Worm (Caenorhabditis elegans): ENCODE data around the gene str-32.

str-32 gene

ce11 chrV:4842544-4842943, 38.7 kb downstream of the str-32 start, which contains the start of the genes cwp-2 and cwp-3:
Gene cwp-2, minus strand, starts transcription at chrV:4842644.
Gene cwp-3, plus strand, starts transcription at chrV:4842836.
- TF ChIP-seq zfp-3 (GFP tag; conservative IDR thresholded peaks at IDR 0.05): no peak
- no peak for TF ChIP-seq lim-7 (GFP tag; IDR thresholded peaks at IDR 0.05)
- no peak for TF ChIP-seq dpl-1 (GFP tag; optimal IDR thresholded peaks at IDR 0.05)
- no peak for TF ChIP-seq daf-12 (tag; optimal IDR thresholded peaks at IDR 0.05)
- TF ChIP-seq mep-1 (tag; optimal IDR thresholded peaks at IDR 0.05): no peak
- no peak for TF ChIP-seq F37D6.2 (tag; optimal IDR thresholded peaks at IDR 0.05)
- no peak for TF ChIP-seq spr-3 (GFP tag; optimal IDR thresholded peaks at IDR 0.05)
- no peak for TF ChIP-seq skn-1 (tag; optimal IDR thresholded peaks at IDR 0.05)
- TF ChIP-seq ceh-82 (tag; optimal IDR thresholded peaks at IDR 0.05): no peak
- no peak for TF ChIP-seq ces-1 (GFP tag; optimal IDR thresholded peaks at IDR 0.05)
- no peak for TF ChIP-seq ceh-28 (tag; optimal IDR thresholded peaks at IDR 0.05)
- no peak for TF ChIP-seq sdz-12 (GFP tag; optimal IDR thresholded peaks at IDR 0.05)
- TF ChIP-seq nhr-6 (tag; optimal IDR thresholded peaks at IDR 0.05): no peak
- TF ChIP-seq D1046.2 (GFP tag; IDR thresholded peaks at IDR 0.05): no peak
- TF ChIP-seq lin-29 (GFP tag; IDR thresholded peaks at IDR 0.05): no peak
- TF ChIP-seq hmg-1.1 (GFP tag; IDR thresholded peaks at IDR 0.05): no peak
- no peak for TF ChIP-seq dmd-9 (GFP tag; IDR thresholded peaks at IDR 0.05)
- TF ChIP-seq R02D3.7 (tag; optimal IDR thresholded peaks at IDR 0.05): no peak
- no peak for TF ChIP-seq mxl-3 (GFP tag; optimal IDR thresholded peaks at IDR 0.05)

ce11 chrV:4841179-4841578, 40.1 kb downstream of the str-32 start, which contains the start of gene cwp-1:
Gene cwp-1, minus strand, starts transcription at chrV:4841279.
- TF ChIP-seq ZK546.5 (tag; optimal IDR thresholded peaks at IDR 0.05) (no peak), ces-1 (GFP tag; optimal IDR thresholded peaks at IDR 0.05) (no peak), ctbp-1 (GFP tag; IDR thresholded peaks at IDR 0.05) (no peak), mdl-1 (tag; optimal IDR thresholded peaks at IDR 0.05) (no peak), R02D3.7 (tag; optimal IDR thresholded peaks at IDR 0.05) (no peak), ZK337.2 (GFP tag; IDR thresholded peaks at IDR 0.05) (no peak), F37D6.2 (tag; optimal IDR thresholded peaks at IDR 0.05) (no peak), hmg-1.1 (GFP tag; IDR thresholded peaks at IDR 0.05) (no peak), nhr-48 (tag; optimal IDR thresholded peaks at IDR 0.05) (no peak), fos-1 (tag; optimal IDR thresholded peaks at IDR 0.05) (no peak), dpl-1 (GFP tag; optimal IDR thresholded peaks at IDR 0.05) (no peak), nhr-77 (tag; optimal IDR thresholded peaks at IDR 0.05) (no peak)

ce11 chrV:4839913-4840312, 41.4 kb downstream of the str-32 start, which contains the start of gene nas-9:
Gene nas-9, minus strand, starts transcription at chrV:4840013.
- TF ChIP-seq lin-13 (GFP tag; optimal IDR thresholded peaks at IDR 0.05) (no peak), dpl-1 (GFP tag; optimal IDR thresholded peaks at IDR 0.05) (no peak), dve-1 (tag; optimal IDR thresholded peaks at IDR 0.05; ENCODE audit: insufficient read depth) (no peak), ztf-7 (tag; optimal IDR thresholded peaks at IDR 0.05) (no peak), Y75B8A.6 (GFP tag; IDR thresholded peaks at IDR 0.05) (no peak), fos-1 (tag; optimal IDR thresholded peaks at IDR 0.05) (no peak), cey-2 (tag; optimal IDR thresholded peaks at IDR 0.05; ENCODE audit: borderline replicate concordance, insufficient read depth) (no peak), nhr-28 (tag; optimal IDR thresholded peaks at IDR 0.05) (peak; percentile 4)

ce11 chrV:4834277-4834676, 47.0 kb downstream of the str-32 start, which contains the start of gene C37H5.14:
Gene C37H5.14, minus strand, starts transcription at chrV:4834377.
- TF ChIP-seq lin-13 (GFP tag; optimal IDR thresholded peaks at IDR 0.05): no peak
- no peak for TF ChIP-seq hlh-11 (tag; optimal IDR thresholded peaks at IDR 0.05)
- TF ChIP-seq hif-1 (tag; optimal IDR thresholded peaks at IDR 0.05): no peak
- TF ChIP-seq ama-1 (optimal IDR thresholded peaks at IDR 0.05): no peak
- no peak for TF ChIP-seq dmd-6 (GFP tag; IDR thresholded peaks at IDR 0.05)
- TF ChIP-seq nhr-25 (tag; optimal IDR thresholded peaks at IDR 0.05; ENCODE audit: borderline replicate concordance, insufficient read depth): no peak
- no peak for TF ChIP-seq nhr-10 (tag; optimal IDR thresholded peaks at IDR 0.05)
- TF ChIP-seq unc-130 (GFP tag; optimal IDR thresholded peaks at IDR 0.05): no peak
- TF ChIP-seq nhr-42 (GFP tag; IDR thresholded peaks at IDR 0.05): no peak
- TF ChIP-seq nhr-76 (tag; optimal IDR thresholded peaks at IDR 0.05): no peak
- TF ChIP-seq zfp-2 (tag; optimal IDR thresholded peaks at IDR 0.05): no peak
- TF ChIP-seq T20F7.1 (GFP tag; optimal IDR thresholded peaks at IDR 0.05): no peak
- TF ChIP-seq saeg-2 (GFP tag; IDR thresholded peaks at IDR 0.05): no peak
- no peak for TF ChIP-seq nhr-237 (tag; optimal IDR thresholded peaks at IDR 0.05)
- TF ChIP-seq daf-12 (tag; optimal IDR thresholded peaks at IDR 0.05): no peak
- no peak for TF ChIP-seq R02D3.7 (tag; optimal IDR thresholded peaks at IDR 0.05)
- no peak for TF ChIP-seq nhr-48 (tag; optimal IDR thresholded peaks at IDR 0.05)

All from whole organism, L4 larva.